Worm (Caenorhabditis elegans) whole organism, L2 larva: ENCODE results near the gene F56B3.2.

Experiments
- C34F6.9 ChIP-seq: fragments of 150-350 bp; optimal IDR thresholded peaks from 2 replicates; lab custom pipeline; 2014; ENCODE audit warnings: missing biosample characterization, missing genetic modification characterization
- F13H6.1 ChIP-seq: sonication (generic microtip); optimal IDR thresholded peaks from 2 replicates; lab custom pipeline; 2016; ENCODE audit warnings: missing genetic modification characterization, missing compliant biosample characterization
- Y55F3AM.14 ChIP-seq: fragments of 200-800 bp; sonication (Bioruptor generic); optimal IDR thresholded peaks from 2 replicates; lab custom pipeline; 2018; ENCODE audit warnings: mild to moderate bottlenecking, missing genetic modification characterization, missing compliant biosample characterization
- ZK546.5 ChIP-seq: sonication (generic microtip); optimal IDR thresholded peaks from 2 replicates; lab custom pipeline; 2017; ENCODE audit warnings: missing biosample characterization, missing genetic modification characterization
- alr-1 ChIP-seq: fragments of 150-350 bp; optimal IDR thresholded peaks from 2 replicates; lab custom pipeline; 2014; ENCODE audit warnings: missing biosample characterization, missing genetic modification characterization
- aly-2 ChIP-seq: fragments of 150-350 bp; optimal IDR thresholded peaks from 2 replicates; lab custom pipeline; 2014; ENCODE audit warnings: missing biosample characterization, missing genetic modification characterization
- ama-1 ChIP-seq: fragments of 150-350 bp; optimal IDR thresholded peaks from 2 replicates; lab custom pipeline; 2018; ENCODE audit warnings: inconsistent platforms
- blmp-1 ChIP-seq: sonication (generic microtip); optimal IDR thresholded peaks from 2 replicates; lab custom pipeline; 2017; ENCODE audit warnings: missing genetic modification characterization, mild to moderate bottlenecking, missing compliant biosample characterization, antibody characterized with exemption, moderate library complexity; ENCODE audit not compliant: insufficient read depth
- ceh-82 ChIP-seq: fragments of 150-350 bp; optimal IDR thresholded peaks from 2 replicates; lab custom pipeline; 2014; ENCODE audit warnings: missing biosample characterization, missing genetic modification characterization
- crh-2 ChIP-seq: sonication (generic microtip); optimal IDR thresholded peaks from 2 replicates; lab custom pipeline; 2017; ENCODE audit warnings: missing biosample characterization, missing genetic modification characterization
- dmd-4 ChIP-seq: sonication (generic microtip); optimal IDR thresholded peaks from 2 replicates; lab custom pipeline; 2017; ENCODE audit warnings: missing biosample characterization, missing genetic modification characterization
- elt-1 ChIP-seq: fragments of 150-350 bp; optimal IDR thresholded peaks from 2 replicates; lab custom pipeline; 2014; ENCODE audit warnings: missing biosample characterization, missing genetic modification characterization
- elt-3 ChIP-seq: sonication (generic microtip); optimal IDR thresholded peaks from 2 replicates; lab custom pipeline; 2017; ENCODE audit warnings: missing biosample characterization, missing genetic modification characterization
- fos-1 ChIP-seq: fragments of 150-350 bp; optimal IDR thresholded peaks from 2 replicates; lab custom pipeline; 2014; ENCODE audit warnings: missing biosample characterization, missing genetic modification characterization
- gmeb-1 ChIP-seq: fragments of 150-350 bp; optimal IDR thresholded peaks from 2 replicates; lab custom pipeline; 2014; ENCODE audit warnings: missing biosample characterization, missing genetic modification characterization
- lin-11 ChIP-seq: fragments of 150-350 bp; sonication (generic microtip); optimal IDR thresholded peaks from 2 replicates; lab custom pipeline; 2014; ENCODE audit warnings: missing biosample characterization, missing genetic modification characterization, inconsistent platforms, mixed read lengths
- lin-13 ChIP-seq: fragments of 150-350 bp; optimal IDR thresholded peaks from 2 replicates; lab custom pipeline; 2014; ENCODE audit warnings: missing biosample characterization, missing genetic modification reagents, missing genetic modification characterization
- lin-39 ChIP-seq: fragments of 150-350 bp; optimal IDR thresholded peaks from 2 replicates; lab custom pipeline; 2014; ENCODE audit warnings: missing biosample characterization, missing genetic modification reagents, missing genetic modification characterization
- lsy-2 ChIP-seq, 2 experiments: fragments of 150-350 bp in 1 of 2; sonication (generic microtip) in 1 of 2; optimal IDR thresholded peaks; 2 replicates each; lab custom pipeline; 2014 to 2017; ENCODE audit warnings: missing biosample characterization in 2 of 2, missing genetic modification characterization in 2 of 2
- mab-5 ChIP-seq: fragments of 150-350 bp; optimal IDR thresholded peaks from 2 replicates; lab custom pipeline; 2014; ENCODE audit warnings: missing biosample characterization, missing genetic modification characterization
- mdl-1 ChIP-seq, 2 experiments: fragments of 150-350 bp in 1 of 2; sonication (generic microtip) in 1 of 2; optimal IDR thresholded peaks; 2 replicates each; lab custom pipeline; 2017; ENCODE audit warnings: missing biosample characterization in 2 of 2, missing genetic modification characterization in 2 of 2
- nhr-12 ChIP-seq: fragments of 150-350 bp; optimal IDR thresholded peaks from 2 replicates; lab custom pipeline; 2014; ENCODE audit warnings: missing biosample characterization, missing genetic modification characterization
- nhr-129 ChIP-seq: fragments of 150-350 bp; optimal IDR thresholded peaks from 2 replicates; lab custom pipeline; 2014; ENCODE audit warnings: missing biosample characterization, missing genetic modification characterization
- nhr-6 ChIP-seq: fragments of 150-350 bp; optimal IDR thresholded peaks from 2 replicates; lab custom pipeline; 2014; ENCODE audit warnings: missing biosample characterization, missing genetic modification characterization
- nhr-77 ChIP-seq: fragments of 150-350 bp; optimal IDR thresholded peaks from 2 replicates; lab custom pipeline; 2014; ENCODE audit warnings: missing biosample characterization, missing genetic modification characterization
- peb-1 ChIP-seq: fragments of 150-350 bp; optimal IDR thresholded peaks from 2 replicates; lab custom pipeline; 2014; ENCODE audit warnings: missing biosample characterization, missing genetic modification characterization
- sem-4 ChIP-seq: fragments of 150-350 bp; optimal IDR thresholded peaks from 2 replicates; lab custom pipeline; 2014; ENCODE audit warnings: missing biosample characterization, missing genetic modification reagents, missing genetic modification characterization
- skn-1 ChIP-seq: sonication (generic microtip); optimal IDR thresholded peaks from 2 replicates; lab custom pipeline; 2017; ENCODE audit warnings: missing biosample characterization, missing genetic modification characterization
- sma-3 ChIP-seq: sonication (generic microtip); optimal IDR thresholded peaks from 2 replicates; lab custom pipeline; 2016; ENCODE audit warnings: missing genetic modification reagents, missing genetic modification characterization, missing compliant biosample characterization
- sma-9 ChIP-seq, 2 experiments: fragments of 150-350 bp in 1 of 2; sonication (generic microtip) in 1 of 2; optimal IDR thresholded peaks; 2 replicates each; lab custom pipeline; 2014 to 2016; ENCODE audit warnings: missing genetic modification characterization in 2 of 2, mild to moderate bottlenecking in 1 of 2, missing biosample characterization in 1 of 2, missing compliant biosample characterization in 1 of 2, missing genetic modification reagents in 1 of 2, moderate library complexity in 1 of 2
- unc-39 ChIP-seq: fragments of 150-350 bp; optimal IDR thresholded peaks from 2 replicates; lab custom pipeline; 2014; ENCODE audit warnings: missing biosample characterization, missing genetic modification characterization
- unc-55 ChIP-seq: fragments of 150-350 bp; sonication (generic microtip); optimal IDR thresholded peaks from 3 replicates; lab custom pipeline; 2014; ENCODE audit warnings: missing biosample characterization, missing genetic modification reagents, missing genetic modification characterization
- unc-62 ChIP-seq: fragments of 150-350 bp; optimal IDR thresholded peaks from 2 replicates; lab custom pipeline; 2014; ENCODE audit warnings: missing biosample characterization, missing genetic modification reagents, missing genetic modification characterization
- ztf-1 ChIP-seq: fragments of 200-800 bp; sonication (Bioruptor generic); conservative IDR thresholded peaks from 2 replicates; pipeline ENCODE4 v1.3.6; 2022; ENCODE audit warnings: missing genetic modification characterization, missing compliant biosample characterization
- ztf-11 ChIP-seq: sonication (generic microtip); optimal IDR thresholded peaks from 2 replicates; lab custom pipeline; 2017; ENCODE audit warnings: missing biosample characterization, missing genetic modification characterization
- ztf-4 ChIP-seq: fragments of 150-350 bp; optimal IDR thresholded peaks from 2 replicates; lab custom pipeline; 2014; ENCODE audit warnings: missing biosample characterization, missing genetic modification characterization

The F56B3.2 gene

ce11 chrIV:768312-768711, at the start of gene F56B3.2:
Gene F56B3.2, minus strand, starts transcription at chrIV:768584.
- TF ChIP-seq elt-1 = no peak
- TF ChIP-seq blmp-1 = peak; percentile 56
- no peak for TF ChIP-seq sma-9 (GFP tag; optimal IDR thresholded peaks at IDR 0.05; lab: Kevin White, UChicago)
- TF ChIP-seq sma-9 (tag; optimal IDR thresholded peaks at IDR 0.05; lab: Kevin White, UChicago) = no peak

ce11 chrIV:817879-818278, 49.5 kb upstream of the F56B3.2 start:
- TF ChIP-seq C34F6.9 (tag; lab: Kevin White, UChicago) = no peak
- TF ChIP-seq ceh-82 (tag; lab: Kevin White, UChicago) = no peak
- no peak for TF ChIP-seq fos-1 (tag; lab: Kevin White, UChicago)
- no peak for TF ChIP-seq skn-1
- no peak for TF ChIP-seq aly-2
- TF ChIP-seq alr-1 = no peak
- no peak for TF ChIP-seq Y55F3AM.14 (GFP tag; lab: Kevin White, UChicago)
- no peak for TF ChIP-seq sma-3 (GFP tag; lab: Kevin White, UChicago)
- TF ChIP-seq blmp-1 = no peak
- no peak for TF ChIP-seq ama-1 (lab: Kevin White, UChicago)
- TF ChIP-seq elt-3 (tag; lab: Kevin White, UChicago) = no peak
- TF ChIP-seq crh-2 (tag; lab: Kevin White, UChicago) = no peak
- TF ChIP-seq unc-55 (GFP tag; lab: Kevin White, UChicago) = no peak
- no peak for TF ChIP-seq mab-5 (tag; lab: Kevin White, UChicago)

DNA sequence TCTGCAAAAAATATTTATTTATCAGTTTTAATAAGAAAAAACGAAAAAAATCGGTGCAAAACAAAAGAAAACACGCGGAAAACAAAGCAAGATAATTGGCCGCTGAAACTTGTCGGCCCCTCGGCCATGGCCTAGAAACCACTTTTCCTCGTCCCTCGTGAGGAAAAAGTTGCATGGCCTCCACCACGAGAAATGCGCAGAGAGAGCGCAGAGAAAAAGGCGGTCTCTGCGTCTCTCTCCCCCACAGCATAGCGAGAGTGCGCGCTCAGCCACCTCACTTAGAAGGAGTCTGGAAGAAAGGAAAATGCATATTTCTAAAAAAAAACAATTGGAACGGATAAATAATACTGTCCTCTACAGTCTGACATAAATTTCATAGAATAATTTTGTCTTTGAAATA, 45.0 kb upstream of the F56B3.2 start:
- TF ChIP-seq F13H6.1 = peak; percentile 6
- peak in 1 of 2 experiments; percentile 31 for TF ChIP-seq lsy-2 (tag; optimal IDR thresholded peaks at IDR 0.05; lab: Kevin White, UChicago)
- TF ChIP-seq gmeb-1 (tag; lab: Kevin White, UChicago) = peak; percentile 29
- TF ChIP-seq unc-55 (GFP tag; lab: Kevin White, UChicago) = peak; percentile 55

DNA sequence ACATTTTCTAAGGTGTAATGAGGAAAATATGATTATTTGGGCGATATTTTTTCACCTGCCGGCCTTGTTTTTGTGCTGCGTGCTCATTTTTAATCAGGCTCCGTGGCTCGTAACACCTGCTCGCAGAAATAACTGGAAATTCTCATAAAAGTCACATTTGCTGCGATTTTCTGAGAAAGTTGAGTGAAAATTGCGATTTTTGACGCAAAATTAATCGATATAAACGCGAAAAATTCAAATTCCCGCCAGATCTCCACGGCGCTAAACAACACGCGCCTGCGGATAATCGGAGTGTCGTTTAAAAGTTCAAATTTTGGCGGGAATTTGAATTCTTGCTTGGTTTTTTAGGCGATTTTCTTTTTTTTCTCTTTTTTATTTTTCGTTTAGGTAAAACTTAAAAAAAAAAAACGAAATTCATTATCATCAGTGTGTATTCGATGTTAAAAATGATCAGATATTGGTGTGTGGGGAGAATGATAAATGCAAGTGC, 38.7 kb upstream of the F56B3.2 start, which contains the start of gene Y55F3BL.6:
Gene Y55F3BL.6 (minus strand): TSS at position 51 of the 490 bp plus-strand sequence.
- TF ChIP-seq ztf-4 (tag; lab: Kevin White, UChicago) (no peak), lin-11 (tag; lab: Kevin White, UChicago) (peak; percentile 34)

DNA sequence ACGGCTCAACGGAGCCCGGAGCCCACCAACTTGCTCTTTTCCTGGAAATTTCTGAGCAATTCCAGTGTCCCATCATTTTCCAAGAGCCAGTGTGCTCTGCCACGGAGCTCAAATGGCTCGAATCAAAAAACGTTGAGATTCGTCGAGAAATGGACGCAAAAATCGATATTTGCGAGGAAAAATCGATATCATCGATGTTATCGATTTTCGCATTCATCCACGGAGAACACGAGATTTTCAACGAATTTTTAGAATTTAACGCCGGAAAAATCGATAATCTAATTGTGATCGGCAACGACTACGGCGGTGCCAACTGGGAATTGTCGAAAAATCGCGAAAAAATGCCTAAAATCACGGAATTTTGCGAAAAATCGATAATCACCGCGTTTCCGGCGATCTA, 37.3 kb upstream of the F56B3.2 start:
- TF ChIP-seq peb-1 (no peak), gmeb-1 (tag; lab: Kevin White, UChicago) (no peak), ztf-4 (tag; lab: Kevin White, UChicago) (no peak), dmd-4 (tag; lab: Kevin White, UChicago) (no peak), Y55F3AM.14 (GFP tag; lab: Kevin White, UChicago) (no peak), lin-39 (tag; lab: Kevin White, UChicago) (no peak), blmp-1 (no peak), lsy-2 (tag; optimal IDR thresholded peaks at IDR 0.05; lab: Kevin White, UChicago) (no peak), nhr-6 (no peak)

DNA sequence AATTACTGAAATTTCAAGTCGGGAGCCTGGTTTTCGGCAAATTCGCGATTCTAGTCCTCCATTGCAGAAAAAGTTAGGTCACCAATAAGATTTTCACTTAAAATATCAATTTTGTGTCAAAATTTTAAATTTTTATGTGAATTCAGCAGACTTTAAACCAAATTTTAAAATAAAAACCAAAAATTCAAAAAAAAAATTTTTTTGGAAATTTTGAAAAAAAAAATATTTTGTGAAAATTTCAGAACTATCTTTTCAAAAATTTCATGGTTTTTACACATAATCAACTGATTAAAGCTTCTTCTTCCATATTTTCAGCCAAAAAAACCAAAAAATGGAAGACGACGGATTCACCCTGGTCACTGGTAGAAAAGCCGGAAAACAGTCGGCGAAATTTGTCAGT, 36.4 kb upstream of the F56B3.2 start, which contains the start of gene Y55F3BL.4:
Gene Y55F3BL.4 (plus strand): TSS at position 301 of the 400 bp plus-strand sequence.
- no peak for TF ChIP-seq unc-39 (tag; lab: Kevin White, UChicago)
- TF ChIP-seq ZK546.5 (tag; lab: Kevin White, UChicago) = no peak
- TF ChIP-seq nhr-12 (tag; lab: Kevin White, UChicago) = no peak
- TF ChIP-seq lsy-2 (tag; optimal IDR thresholded peaks at IDR 0.05; lab: Kevin White, UChicago) = no peak
- TF ChIP-seq nhr-129 (tag; lab: Kevin White, UChicago) = no peak
- TF ChIP-seq unc-62 (GFP tag; lab: Kevin White, UChicago) = no peak
- no peak for TF ChIP-seq C34F6.9 (tag; lab: Kevin White, UChicago)
- no peak for TF ChIP-seq crh-2 (tag; lab: Kevin White, UChicago)
- TF ChIP-seq elt-3 (tag; lab: Kevin White, UChicago) = no peak
- TF ChIP-seq lin-39 (tag; lab: Kevin White, UChicago) = no peak
- TF ChIP-seq dmd-4 (tag; lab: Kevin White, UChicago) = no peak
- no peak for TF ChIP-seq lin-13 (GFP tag; lab: Kevin White, UChicago)
- no peak for TF ChIP-seq ztf-11 (tag; lab: Kevin White, UChicago)
- no peak for TF ChIP-seq nhr-77
- TF ChIP-seq ztf-1 (GFP tag; lab: Robert Waterston, UW) = no peak
- no peak for TF ChIP-seq mdl-1 (tag; optimal IDR thresholded peaks at IDR 0.05; lab: Kevin White, UChicago)
- TF ChIP-seq lin-11 (tag; lab: Kevin White, UChicago) = no peak
- TF ChIP-seq sem-4 = no peak
